Worm (Caenorhabditis elegans) whole organism, young adult: ENCODE results near the gene K06H6.2.

ENCODE experiments used
- C17E4.6 ChIP-seq: fragments of 200-800 bp; sonication (Bioruptor generic); IDR thresholded peaks from 2 replicates; pipeline ENCODE4 v1.3.6; 2022; ENCODE audit warnings: missing genetic modification reagents, missing genetic modification characterization, missing compliant biosample characterization
- F10E7.11 ChIP-seq: sonication (generic microtip); optimal IDR thresholded peaks from 2 replicates; lab custom pipeline; 2017; ENCODE audit warnings: mild to moderate bottlenecking, missing genetic modification characterization, moderate library complexity, missing compliant biosample characterization
- ama-1 ChIP-seq, 3 experiments: fragments of 150-350 bp in 1 of 3; sonication (generic microtip) in 2 of 3; optimal IDR thresholded peaks; 2 replicates each; lab custom pipeline; 2014 to 2018; ENCODE audit warnings: missing biosample characterization in 2 of 3, missing genetic modification characterization in 2 of 3, missing genetic modification reagents in 2 of 3
- cebp-2 ChIP-seq: fragments of 200-800 bp; sonication (Bioruptor generic); IDR thresholded peaks from 2 replicates; pipeline ENCODE4 v1.3.6; 2022; ENCODE audit warnings: missing genetic modification characterization, missing compliant biosample characterization
- ceh-40 ChIP-seq: fragments of 200-800 bp; sonication (Bioruptor generic); IDR thresholded peaks from 2 replicates; pipeline ENCODE4 v1.3.6; 2022; ENCODE audit warnings: missing genetic modification characterization, missing compliant biosample characterization
- gei-17 ChIP-seq: fragments of 200-800 bp; sonication (Bioruptor generic); optimal IDR thresholded peaks from 2 replicates; lab custom pipeline; 2018; ENCODE audit warnings: mild to moderate bottlenecking, missing genetic modification characterization, missing compliant biosample characterization
- madf-10 ChIP-seq: sonication (generic microtip); optimal IDR thresholded peaks from 2 replicates; lab custom pipeline; 2016; ENCODE audit warnings: mild to moderate bottlenecking, missing genetic modification characterization, missing compliant biosample characterization
- nfya-2 ChIP-seq: fragments of 200-800 bp; sonication (Bioruptor generic); IDR thresholded peaks from 2 replicates; pipeline ENCODE4 v1.3.6; 2022; ENCODE audit warnings: missing genetic modification reagents, missing genetic modification characterization, missing compliant biosample characterization
- ztf-26 ChIP-seq: sonication (generic microtip); optimal IDR thresholded peaks from 2 replicates; lab custom pipeline; 2017; ENCODE audit warnings: missing genetic modification characterization, missing compliant biosample characterization
- ztf-28 ChIP-seq: fragments of 200-800 bp; sonication (Bioruptor generic); IDR thresholded peaks from 2 replicates; pipeline ENCODE4 v1.3.6; 2022; ENCODE audit warnings: missing genetic modification reagents, missing genetic modification characterization, missing compliant biosample characterization
- ztf-3 ChIP-seq: fragments of 200-800 bp; sonication (Bioruptor generic); optimal IDR thresholded peaks from 2 replicates; lab custom pipeline; 2018; ENCODE audit warnings: mild to moderate bottlenecking, missing genetic modification characterization, missing compliant biosample characterization

ce11 chrV:585472-585871 lies at the start of gene K06H6.2:
- TF ChIP-seq gei-17, result no peak
- no peak for TF ChIP-seq ama-1 (optimal IDR thresholded peaks at IDR 0.05; lab: Kevin White, UChicago)
- TF ChIP-seq ama-1 (GFP tag; optimal IDR thresholded peaks at IDR 0.05; lab: Kevin White, UChicago), result no peak
- no peak for TF ChIP-seq ceh-40 (GFP tag; lab: Robert Waterston, UW)
- no peak for TF ChIP-seq cebp-2
- TF ChIP-seq ztf-28, result no peak
- TF ChIP-seq F10E7.11 (tag; lab: Kevin White, UChicago), result no peak
- TF ChIP-seq ztf-3 (GFP tag; lab: Kevin White, UChicago), result no peak
- no peak for TF ChIP-seq madf-10
- TF ChIP-seq ztf-26 (tag; lab: Kevin White, UChicago), result no peak
- TF ChIP-seq C17E4.6 (GFP tag; lab: Robert Waterston, UW), result no peak
- TF ChIP-seq nfya-2 (GFP tag; lab: Robert Waterston, UW), result no peak
